Worm (Caenorhabditis elegans): Measurements from ENCODE around the gene K07D4.6.
A peak's percentile ranks its signal among the peaks of the same experiment; 100 is the strongest.

K07D4.6 gene

ce11 chrII:3999537-3999936 lies 19.0 kb downstream of the K07D4.6 start:
- TF ChIP-seq zag-1 (tag; optimal IDR thresholded peaks at IDR 0.05) (no peak), nhr-11 (tag; optimal IDR thresholded peaks at IDR 0.05) (no peak), unc-39 (tag; optimal IDR thresholded peaks at IDR 0.05) (no peak), fos-1 (tag; optimal IDR thresholded peaks at IDR 0.05) (no peak), Y55F3AM.14 (GFP tag; optimal IDR thresholded peaks at IDR 0.05) (no peak), elt-1 (tag; optimal IDR thresholded peaks at IDR 0.05) (no peak)

- TF ChIP-seq mdl-1 (tag; optimal IDR thresholded peaks at IDR 0.05) (no peak), fos-1 (tag; optimal IDR thresholded peaks at IDR 0.05) (peak; percentile 5)
These were observed 22.5 kb downstream of the K07D4.6 start, which contains the start of gene clc-22 for ce11 chrII:3996005-3996404. clc-22 (minus strand) TSS chrII:3996075.

DNA sequence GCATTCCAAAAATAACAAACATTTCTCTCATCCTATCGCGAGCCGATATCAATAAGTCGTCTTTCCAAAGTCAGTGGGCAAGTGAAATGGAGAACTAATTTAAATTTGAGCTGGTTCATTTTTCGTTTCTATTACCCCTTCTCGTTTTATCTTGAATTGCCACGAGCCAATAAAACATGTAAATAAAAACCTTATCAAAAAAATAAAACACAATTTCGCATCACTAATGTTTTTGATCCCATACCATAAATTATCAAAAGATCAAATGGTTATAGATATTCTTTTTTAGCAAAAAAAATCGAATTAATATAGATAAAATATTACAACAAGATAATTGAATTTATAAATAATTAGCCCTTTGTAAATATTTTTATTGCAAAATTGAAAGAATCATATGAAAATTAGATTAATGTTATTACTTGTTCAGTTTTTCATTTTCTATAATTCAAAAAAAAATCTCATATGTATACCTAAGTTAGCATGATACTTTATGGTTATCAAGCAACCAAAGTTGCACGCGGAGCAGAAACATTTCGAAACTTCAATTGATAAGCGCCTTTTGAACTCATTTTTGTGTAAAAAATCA lies 25.8 kb downstream of the K07D4.6 start, which contains the start of gene Y14H12A.1:
Y14H12A.1 (plus strand) TSS at position 536 of the 586 bp plus-strand sequence.
- TF ChIP-seq snpc-4 (tag; optimal IDR thresholded peaks at IDR 0.05) (no peak), unc-55 (GFP tag; optimal IDR thresholded peaks at IDR 0.05) (no peak), ztf-4 (tag; optimal IDR thresholded peaks at IDR 0.05) (no peak), nhr-77 (tag; optimal IDR thresholded peaks at IDR 0.05) (no peak), C34F6.9 (tag; optimal IDR thresholded peaks at IDR 0.05) (no peak), F13H6.1 (tag; optimal IDR thresholded peaks at IDR 0.05) (no peak), crh-2 (tag; optimal IDR thresholded peaks at IDR 0.05) (no peak)

DNA sequence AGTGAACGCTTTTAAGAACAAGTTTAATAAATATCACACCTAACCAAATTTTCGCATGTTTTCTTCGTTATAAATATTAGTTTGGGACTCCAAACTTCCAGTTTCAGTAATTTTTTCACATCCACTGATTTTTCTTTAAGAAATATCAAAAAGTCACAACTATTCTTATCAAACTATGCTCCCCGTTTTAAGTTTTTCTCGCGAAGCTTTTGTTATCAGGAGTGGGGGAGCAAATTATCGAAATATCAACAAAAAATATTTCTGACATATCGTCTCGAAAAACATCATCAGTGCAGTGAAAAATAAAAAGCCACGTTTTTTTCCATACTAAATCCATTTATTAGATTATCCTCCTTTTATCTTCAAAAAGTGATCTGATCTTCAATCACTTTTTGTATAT lies 26.5 kb downstream of the K07D4.6 start:
- TF ChIP-seq ztf-4 (tag; optimal IDR thresholded peaks at IDR 0.05) = no peak
- TF ChIP-seq fos-1 (tag; optimal IDR thresholded peaks at IDR 0.05) = peak; percentile 61

ce11 chrII:3990706-3991105 lies 27.8 kb downstream of the K07D4.6 start:
- no peak for TF ChIP-seq ztf-1 (GFP tag; conservative IDR thresholded peaks at IDR 0.05)
- TF ChIP-seq C34F6.9 (tag; optimal IDR thresholded peaks at IDR 0.05) = no peak
- no peak for TF ChIP-seq nhr-11 (tag; optimal IDR thresholded peaks at IDR 0.05)
- TF ChIP-seq egl-27 (tag; optimal IDR thresholded peaks at IDR 0.05) = no peak
- no peak for TF ChIP-seq skn-1 (tag; optimal IDR thresholded peaks at IDR 0.05)
- peak; percentile 81 for TF ChIP-seq fos-1 (tag; optimal IDR thresholded peaks at IDR 0.05)
- TF ChIP-seq nhr-129 (tag; optimal IDR thresholded peaks at IDR 0.05) = no peak

- TF ChIP-seq ceh-16 (tag; optimal IDR thresholded peaks at IDR 0.05) (no peak), crh-2 (tag; optimal IDR thresholded peaks at IDR 0.05) (peak; percentile 24), fos-1 (tag; optimal IDR thresholded peaks at IDR 0.05) (peak; percentile 78), sma-9 (GFP tag; optimal IDR thresholded peaks at IDR 0.05) (peak; percentile 47), sma-9 (tag; optimal IDR thresholded peaks at IDR 0.05) (no peak), egl-27 (tag; optimal IDR thresholded peaks at IDR 0.05) (no peak), gmeb-1 (tag; optimal IDR thresholded peaks at IDR 0.05) (peak; percentile 26)
These were observed 28.7 kb downstream of the K07D4.6 start, which contains the start of gene Y14H12A.2 for ce11 chrII:3989627-3990367. Y14H12A.2 (minus strand) TSS chrII:3989677.

DNA sequence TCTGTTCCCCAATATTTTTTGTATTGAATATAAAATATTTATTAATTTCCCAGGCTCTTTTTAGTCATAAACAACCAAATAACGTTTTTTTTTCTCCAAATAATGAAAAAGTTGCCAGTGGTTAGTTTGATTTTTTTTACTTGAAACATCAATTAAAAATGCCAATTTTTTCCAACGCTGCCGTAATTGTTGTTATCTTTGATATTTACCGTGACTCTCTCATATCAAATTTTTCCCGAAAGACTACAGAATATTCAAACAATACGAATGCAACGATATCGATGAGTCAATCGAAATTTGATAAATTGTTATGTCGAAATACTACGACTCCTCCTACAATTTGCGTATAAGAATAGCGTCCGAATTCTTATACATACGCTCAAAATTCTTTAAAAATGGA lies 31.6 kb downstream of the K07D4.6 start, which contains the start of gene K10G6.5:
K10G6.5 (plus strand) TSS at position 345 of the 400 bp plus-strand sequence.
- TF ChIP-seq nhr-77 (tag; optimal IDR thresholded peaks at IDR 0.05) = no peak
- peak; percentile 49 for TF ChIP-seq fos-1 (tag; optimal IDR thresholded peaks at IDR 0.05)

ce11 chrII:3984242-3984641 lies 34.3 kb downstream of the K07D4.6 start:
- TF ChIP-seq elt-1 (tag; optimal IDR thresholded peaks at IDR 0.05) (no peak), Y55F3AM.14 (GFP tag; optimal IDR thresholded peaks at IDR 0.05) (no peak), egl-27 (tag; optimal IDR thresholded peaks at IDR 0.05) (no peak), ceh-16 (tag; optimal IDR thresholded peaks at IDR 0.05) (no peak), unc-39 (tag; optimal IDR thresholded peaks at IDR 0.05) (no peak), alr-1 (tag; optimal IDR thresholded peaks at IDR 0.05) (no peak), lin-11 (tag; optimal IDR thresholded peaks at IDR 0.05) (no peak), unc-55 (GFP tag; optimal IDR thresholded peaks at IDR 0.05) (no peak), fos-1 (tag; optimal IDR thresholded peaks at IDR 0.05) (no peak), nhr-11 (tag; optimal IDR thresholded peaks at IDR 0.05) (no peak), sma-3 (GFP tag; optimal IDR thresholded peaks at IDR 0.05) (no peak), sma-9 (GFP tag; optimal IDR thresholded peaks at IDR 0.05) (no peak), sma-9 (tag; optimal IDR thresholded peaks at IDR 0.05) (no peak), mab-5 (tag; optimal IDR thresholded peaks at IDR 0.05) (no peak), ztf-1 (GFP tag; conservative IDR thresholded peaks at IDR 0.05) (no peak), crh-2 (tag; optimal IDR thresholded peaks at IDR 0.05) (no peak), F13H6.1 (tag; optimal IDR thresholded peaks at IDR 0.05) (no peak)
